Fruit fly (Drosophila melanogaster) whole organism, prepupa: ENCODE measurements around the gene CG6163.

Experiments used
- CG10631 ChIP-seq: fragments of 200-800 bp; sonication (Bioruptor generic); optimal IDR thresholded peaks from 2 replicates; lab custom pipeline; 2016; ENCODE audit warnings: missing biosample characterization, missing genetic modification characterization
- CG11902 ChIP-seq: fragments of 200-800 bp; sonication (Bioruptor generic); optimal IDR thresholded peaks from 3 replicates; lab custom pipeline; 2016; ENCODE audit warnings: missing biosample characterization, missing genetic modification characterization
- CG1621 ChIP-seq: fragments of 200-800 bp; sonication (Bioruptor generic); optimal IDR thresholded peaks from 3 replicates; lab custom pipeline; 2018; ENCODE audit warnings: missing biosample characterization, mild to moderate bottlenecking, missing genetic modification characterization
- CG16779 ChIP-seq: fragments of 200-800 bp; sonication (Bioruptor generic); optimal IDR thresholded peaks from 3 replicates; lab custom pipeline; 2017; ENCODE audit warnings: missing biosample characterization, mild to moderate bottlenecking, missing genetic modification characterization
- CG3032 ChIP-seq: fragments of 200-800 bp; optimal IDR thresholded peaks from 2 replicates; lab custom pipeline; 2019; ENCODE audit warnings: missing biosample characterization, mild to moderate bottlenecking, missing genetic modification characterization, moderate library complexity
- CG31627 ChIP-seq: fragments of 200-800 bp; sonication (Bioruptor generic); optimal IDR thresholded peaks from 3 replicates; lab custom pipeline; 2016; ENCODE audit warnings: missing biosample characterization, missing genetic modification characterization
- CG34406 ChIP-seq: fragments of 200-800 bp; sonication (Bioruptor generic); optimal IDR thresholded peaks from 3 replicates; lab custom pipeline; 2016; ENCODE audit warnings: missing biosample characterization, missing genetic modification characterization
- CG3919 ChIP-seq: fragments of 200-800 bp; sonication (Bioruptor generic); optimal IDR thresholded peaks from 3 replicates; lab custom pipeline; 2016; ENCODE audit warnings: missing biosample characterization, missing genetic modification characterization
- CG6276 ChIP-seq: fragments of 200-800 bp; sonication (Bioruptor generic); optimal IDR thresholded peaks from 2 replicates; lab custom pipeline; 2017; ENCODE audit warnings: missing biosample characterization, mild to moderate bottlenecking, missing genetic modification characterization
- CG6808 ChIP-seq: fragments of 200-800 bp; sonication (Bioruptor generic); optimal IDR thresholded peaks from 3 replicates; lab custom pipeline; 2017; ENCODE audit warnings: missing biosample characterization, missing genetic modification characterization, mild to moderate bottlenecking, moderate library complexity, missing genetic modification reagents
- CG6854 ChIP-seq: fragments of 200-800 bp; sonication (Bioruptor generic); optimal IDR thresholded peaks from 2 replicates; lab custom pipeline; 2017; ENCODE audit warnings: missing biosample characterization, mild to moderate bottlenecking, missing genetic modification characterization
- CG7368 ChIP-seq: fragments of 200-800 bp; sonication (Bioruptor generic); optimal IDR thresholded peaks from 3 replicates; lab custom pipeline; 2016; ENCODE audit warnings: missing biosample characterization, missing genetic modification characterization
- CG8119 ChIP-seq: fragments of 200-800 bp; sonication (Bioruptor generic); IDR thresholded peaks from 3 replicates; pipeline ENCODE4 v1.3.6; 2022; ENCODE audit warnings: missing biosample characterization, missing genetic modification characterization
- CG8319 ChIP-seq: fragments of 200-800 bp; sonication (Bioruptor generic); optimal IDR thresholded peaks from 3 replicates; lab custom pipeline; 2016; ENCODE audit warnings: missing biosample characterization, missing genetic modification characterization
- CG8632 ChIP-seq: fragments of 200-800 bp; sonication (Bioruptor generic); optimal IDR thresholded peaks from 3 replicates; lab custom pipeline; 2016; ENCODE audit warnings: missing biosample characterization, missing genetic modification characterization
- CG9139 ChIP-seq: fragments of 200-800 bp; sonication (Bioruptor generic); optimal IDR thresholded peaks from 3 replicates; lab custom pipeline; 2017; ENCODE audit warnings: missing biosample characterization, mild to moderate bottlenecking, missing genetic modification characterization
- Eip75B ChIP-seq: fragments of 200-800 bp; sonication (Bioruptor generic); optimal IDR thresholded peaks from 3 replicates; lab custom pipeline; 2016; ENCODE audit warnings: missing biosample characterization, missing genetic modification characterization
- Eip78C ChIP-seq: fragments of 200-800 bp; sonication (Bioruptor generic); peaks from one replicate; lab custom pipeline; 2016; ENCODE audit warnings: missing biosample characterization, missing genetic modification characterization
- Eip93F ChIP-seq: fragments of 200-800 bp; sonication (Bioruptor generic); optimal IDR thresholded peaks from 2 replicates; lab custom pipeline; 2016; ENCODE audit warnings: missing biosample characterization, mild to moderate bottlenecking, missing genetic modification characterization
- Ets21C ChIP-seq: fragments of 200-800 bp; sonication (Bioruptor generic); optimal IDR thresholded peaks from 3 replicates; lab custom pipeline; 2016; ENCODE audit warnings: missing biosample characterization, missing genetic modification characterization
- Ets96B ChIP-seq: fragments of 200-800 bp; optimal IDR thresholded peaks from 2 replicates; lab custom pipeline; 2019; ENCODE audit warnings: missing biosample characterization, mild to moderate bottlenecking, missing genetic modification characterization, moderate library complexity
- Hr38 ChIP-seq: sonication (Bioruptor generic); optimal IDR thresholded peaks from 2 replicates; lab custom pipeline; 2016; ENCODE audit warnings: missing biosample characterization, missing genetic modification characterization
- Hr39 ChIP-seq: fragments of 200-800 bp; sonication (Bioruptor generic); optimal IDR thresholded peaks from 2 replicates; lab custom pipeline; 2016; ENCODE audit warnings: missing biosample characterization, missing genetic modification characterization
- Hr4 ChIP-seq: fragments of 200-800 bp; sonication (Bioruptor generic); optimal IDR thresholded peaks from 3 replicates; lab custom pipeline; 2016; ENCODE audit warnings: missing biosample characterization, missing genetic modification characterization
- Lpt ChIP-seq: fragments of 200-800 bp; sonication (Bioruptor generic); optimal IDR thresholded peaks from 3 replicates; lab custom pipeline; 2016; ENCODE audit warnings: missing biosample characterization, missing genetic modification characterization
- Met ChIP-seq: fragments of 200-800 bp; sonication (Bioruptor generic); optimal IDR thresholded peaks from 3 replicates; lab custom pipeline; 2016; ENCODE audit warnings: missing biosample characterization, missing genetic modification characterization
- Smox ChIP-seq: fragments of 200-800 bp; sonication (Bioruptor generic); optimal IDR thresholded peaks from 3 replicates; lab custom pipeline; 2016; ENCODE audit warnings: missing biosample characterization, missing genetic modification characterization
- Sox102F ChIP-seq: fragments of 200-800 bp; sonication (Bioruptor generic); optimal IDR thresholded peaks from 2 replicates; lab custom pipeline; 2016; ENCODE audit warnings: missing biosample characterization, mild to moderate bottlenecking, missing genetic modification characterization
- Sox14 ChIP-seq: fragments of 200-800 bp; sonication (Bioruptor generic); optimal IDR thresholded peaks from 3 replicates; lab custom pipeline; 2016; ENCODE audit warnings: missing biosample characterization, missing genetic modification characterization
- achi ChIP-seq: fragments of 200-800 bp; sonication (Bioruptor generic); optimal IDR thresholded peaks from 3 replicates; lab custom pipeline; 2016; ENCODE audit warnings: missing biosample characterization, missing genetic modification characterization
- acj6 ChIP-seq: fragments of 200-800 bp; sonication (Bioruptor generic); optimal IDR thresholded peaks from 3 replicates; lab custom pipeline; 2016; ENCODE audit warnings: missing biosample characterization, missing genetic modification characterization
- dac ChIP-seq: fragments of 200-800 bp; sonication (Bioruptor generic); optimal IDR thresholded peaks from 2 replicates; lab custom pipeline; 2017; ENCODE audit warnings: missing biosample characterization, mild to moderate bottlenecking, missing genetic modification characterization
- dsx ChIP-seq: fragments of 200-800 bp; optimal IDR thresholded peaks from 3 replicates; lab custom pipeline; 2019; ENCODE audit warnings: missing biosample characterization, mild to moderate bottlenecking, missing genetic modification characterization, moderate library complexity; ENCODE audit not compliant: poor library complexity, severe bottlenecking
- esn ChIP-seq: fragments of 200-800 bp; sonication (Bioruptor generic); optimal IDR thresholded peaks from 2 replicates; lab custom pipeline; 2016; ENCODE audit warnings: missing biosample characterization, mild to moderate bottlenecking, missing genetic modification characterization, moderate library complexity
- fd85E ChIP-seq: fragments of 200-800 bp; sonication (Bioruptor generic); optimal IDR thresholded peaks from 3 replicates; lab custom pipeline; 2016; ENCODE audit warnings: missing biosample characterization, missing genetic modification characterization
- fkh ChIP-seq: fragments of 200-800 bp; sonication (Bioruptor generic); optimal IDR thresholded peaks from 3 replicates; lab custom pipeline; 2017; ENCODE audit warnings: missing biosample characterization, mild to moderate bottlenecking, missing genetic modification characterization, moderate library complexity
- lz ChIP-seq: fragments of 200-800 bp; sonication (Bioruptor generic); optimal IDR thresholded peaks from 3 replicates; lab custom pipeline; 2016; ENCODE audit warnings: missing biosample characterization, missing genetic modification characterization
- salr ChIP-seq, 2 experiments: fragments of 200-800 bp; sonication (Bioruptor generic); optimal IDR thresholded peaks; 3 replicates each; lab custom pipeline; 2016 to 2018; ENCODE audit warnings: missing biosample characterization in 2 of 2, missing genetic modification characterization in 2 of 2, mild to moderate bottlenecking in 1 of 2
- ss ChIP-seq, 2 experiments: fragments of 200-800 bp; sonication (Bioruptor generic); optimal IDR thresholded peaks; 2 replicates in 1 of 2; 3 replicates in 1 of 2; lab custom pipeline; 2017 to 2018; ENCODE audit warnings: mild to moderate bottlenecking in 2 of 2, missing biosample characterization in 2 of 2, missing genetic modification characterization in 2 of 2, moderate library complexity in 1 of 2
- svp ChIP-seq: fragments of 200-800 bp; sonication (Bioruptor generic); peaks from one replicate; lab custom pipeline; 2016; ENCODE audit warnings: missing biosample characterization, missing genetic modification characterization
- topi ChIP-seq: fragments of 200-800 bp; sonication (Bioruptor generic); optimal IDR thresholded peaks from 3 replicates; lab custom pipeline; 2016; ENCODE audit warnings: missing biosample characterization, missing genetic modification characterization

CG6163 gene

dm6 chr3L:11403542-11403941, 38.9 kb upstream of the CG6163 start (continued):
- TF ChIP-seq lz (GFP tag; lab: Kevin White, UChicago) (peak; percentile 46), CG16779 (tag; lab: Kevin White, UChicago) (no peak), Eip93F (GFP tag; lab: Kevin White, UChicago) (no peak), CG8632 (GFP tag; lab: Kevin White, UChicago) (peak; percentile 41), fkh (no peak), Smox (GFP tag; lab: Kevin White, UChicago) (peak; percentile 62), Lpt (GFP tag; lab: Kevin White, UChicago) (no peak), CG7368 (peak; percentile 5), Eip75B (peak; percentile 7), Hr39 (GFP tag; lab: Kevin White, UChicago) (peak; percentile 62), achi (GFP tag; lab: Kevin White, UChicago) (peak; percentile 25), CG10631 (no peak), CG6808 (GFP tag; lab: Kevin White, UChicago) (no peak), acj6 (GFP tag; lab: Kevin White, UChicago) (peak; percentile 2)
- TF ChIP-seq, all 60 proteins: peak for 28

DNA sequence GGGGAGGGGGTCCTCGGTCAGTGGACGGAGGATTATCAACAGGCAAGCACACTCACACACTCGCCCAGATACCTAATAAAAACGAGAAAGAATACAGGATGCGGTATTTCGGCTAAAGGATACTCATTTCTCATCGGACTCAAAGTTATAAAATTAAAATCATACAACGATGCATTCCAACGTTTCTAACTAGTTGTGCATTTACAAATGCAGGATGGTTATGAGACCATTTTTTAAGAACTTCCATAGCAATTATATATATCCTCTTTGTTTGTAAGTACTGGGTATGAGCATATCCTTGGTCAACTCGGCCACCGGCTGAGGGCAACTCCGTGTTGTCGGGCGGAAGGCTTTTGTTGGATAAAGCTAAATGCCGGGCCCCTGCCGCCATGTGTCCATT, 37.6 kb upstream of the CG6163 start:
- TF ChIP-seq CG31627 (GFP tag; lab: Kevin White, UChicago) (peak; percentile 6), Met (peak; percentile 12), svp (GFP tag; lab: Kevin White, UChicago) (peak; percentile 32), CG8632 (GFP tag; lab: Kevin White, UChicago) (no peak), Eip78C (peak; percentile 62), Hr39 (GFP tag; lab: Kevin White, UChicago) (no peak), CG8319 (GFP tag; lab: Kevin White, UChicago) (no peak), esn (peak; percentile 15), Hr38 (GFP tag; lab: Kevin White, UChicago) (no peak)

DNA sequence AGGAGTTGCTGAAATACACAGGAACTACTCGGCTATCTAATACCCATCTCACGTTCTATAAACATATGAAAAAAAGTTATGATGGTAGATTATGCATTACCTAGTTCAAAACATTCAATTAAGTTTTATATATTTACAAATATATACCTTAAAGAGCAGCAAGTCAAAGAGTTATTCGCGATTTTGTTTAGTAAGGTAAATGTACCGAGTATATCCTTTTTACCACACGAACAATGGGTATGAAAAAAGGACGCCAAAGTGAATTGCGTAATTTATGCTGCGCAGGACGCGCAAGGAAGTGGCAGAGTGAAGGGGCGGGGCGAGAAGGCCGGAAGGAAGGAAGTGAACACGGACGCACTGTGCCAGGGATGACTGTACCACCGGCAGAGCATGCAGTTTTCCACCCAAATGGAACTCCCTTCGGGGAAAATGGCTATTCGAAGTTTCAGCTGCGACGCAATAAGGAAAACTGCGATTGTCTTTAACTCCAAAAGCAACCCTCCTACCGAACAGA, 36.0 kb upstream of the CG6163 start:
- no peak for TF ChIP-seq CG3032
- TF ChIP-seq Eip78C = peak; percentile 39
- peak; percentile 0 for TF ChIP-seq svp (GFP tag; lab: Kevin White, UChicago)

DNA sequence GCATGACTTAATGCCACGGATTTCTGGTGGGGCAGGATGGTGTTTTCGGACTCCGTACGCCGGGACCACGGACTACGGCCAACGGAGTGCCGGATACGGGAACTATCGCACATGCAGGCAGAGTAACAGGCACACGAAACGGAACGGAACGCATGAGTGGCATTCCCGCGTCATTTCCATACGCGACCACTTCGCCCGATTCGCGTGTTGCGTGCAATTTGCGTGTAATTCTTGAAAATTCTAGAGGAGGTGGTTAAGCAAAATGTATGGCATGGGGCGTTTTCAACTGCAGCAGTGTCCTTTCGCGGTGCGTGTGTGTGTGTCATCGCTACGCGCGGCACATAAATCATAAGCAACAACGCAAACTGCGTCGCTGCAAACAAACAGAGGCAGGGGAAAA, 35.6 kb upstream of the CG6163 start:
- TF ChIP-seq fkh = no peak
- TF ChIP-seq Ets21C (GFP tag; lab: Kevin White, UChicago) = no peak
- peak; percentile 19 for TF ChIP-seq CG1621 (tag; lab: Kevin White, UChicago)
- TF ChIP-seq dsx (GFP tag; lab: Kevin White, UChicago) = no peak
- TF ChIP-seq ss (GFP tag; optimal IDR thresholded peaks at IDR 0.05; lab: Kevin White, UChicago) = peak in 1 of 2 experiments; percentile 86
- TF ChIP-seq salr (GFP tag; optimal IDR thresholded peaks at IDR 0.05; lab: Kevin White, UChicago) = no peak
- no peak for TF ChIP-seq Hr38 (GFP tag; lab: Kevin White, UChicago)

DNA sequence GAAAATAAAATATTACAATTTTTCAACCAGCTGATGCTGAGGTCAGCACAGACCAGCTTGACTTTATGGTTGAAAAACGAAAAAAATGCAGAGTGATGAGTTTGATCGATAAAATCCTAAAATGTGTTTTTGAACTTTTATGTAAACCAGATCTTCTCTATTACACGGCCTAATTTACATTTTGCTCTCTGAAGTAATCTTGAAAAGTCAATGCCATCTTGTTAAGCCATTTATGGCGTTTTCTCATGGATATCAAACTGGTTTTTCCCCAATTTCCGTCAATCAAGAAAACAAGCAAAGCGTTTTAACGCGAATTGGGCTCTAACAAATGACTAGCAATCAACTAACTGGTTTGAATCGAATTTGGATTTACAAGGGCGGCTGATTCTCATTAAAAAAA, 34.8 kb upstream of the CG6163 start:
- no peak for TF ChIP-seq CG6808 (GFP tag; lab: Kevin White, UChicago)
- no peak for TF ChIP-seq dac (GFP tag; lab: Kevin White, UChicago)

DNA sequence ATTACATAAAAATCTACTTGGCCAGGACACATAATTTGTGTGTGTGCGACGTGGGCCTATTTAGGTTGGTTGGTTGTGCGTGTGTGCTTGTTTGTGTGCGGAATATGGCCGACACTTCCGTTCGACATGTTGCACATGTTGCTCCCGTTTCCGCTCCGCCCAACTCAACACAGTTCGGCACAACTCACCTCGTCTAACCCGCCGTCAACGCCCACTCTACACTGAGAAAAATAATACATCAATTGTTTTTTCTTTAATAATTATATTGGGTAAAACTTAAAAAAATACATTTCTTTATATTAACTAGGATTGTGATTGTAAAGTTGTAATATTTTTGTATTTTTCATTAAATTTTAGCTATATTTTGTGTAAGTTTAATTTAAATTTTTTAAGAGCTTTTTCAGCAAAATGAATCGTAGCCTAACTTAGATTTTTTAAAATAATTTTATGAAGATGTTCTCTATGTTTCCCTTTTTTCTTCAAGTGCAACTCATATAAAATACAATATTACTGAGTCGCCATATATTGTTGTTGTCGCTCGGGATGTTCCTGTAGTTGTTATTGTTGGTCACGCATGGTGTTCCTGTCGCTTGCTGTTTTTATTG, 33.9 kb upstream of the CG6163 start:
- TF ChIP-seq topi (GFP tag; lab: Kevin White, UChicago) = no peak
- TF ChIP-seq CG8119 = no peak
- peak; percentile 24 for TF ChIP-seq achi (GFP tag; lab: Kevin White, UChicago)
- TF ChIP-seq CG6854 (GFP tag; lab: Kevin White, UChicago) = no peak
- TF ChIP-seq CG6276 (GFP tag; lab: Kevin White, UChicago) = no peak
- no peak for TF ChIP-seq CG11902 (GFP tag; lab: Kevin White, UChicago)
- no peak for TF ChIP-seq Sox102F (GFP tag; lab: Kevin White, UChicago)
- no peak for TF ChIP-seq Sox14 (GFP tag; lab: Kevin White, UChicago)
- TF ChIP-seq Smox (GFP tag; lab: Kevin White, UChicago) = no peak
- TF ChIP-seq CG16779 (tag; lab: Kevin White, UChicago) = no peak
- peak; percentile 32 for TF ChIP-seq Ets96B (tag; lab: Kevin White, UChicago)
- TF ChIP-seq Hr4 (GFP tag; lab: Kevin White, UChicago) = no peak
- TF ChIP-seq CG3032 = peak; percentile 14
- TF ChIP-seq salr (GFP tag; optimal IDR thresholded peaks at IDR 0.05; lab: Kevin White, UChicago) = no peak
- peak; percentile 8 for TF ChIP-seq Eip75B
- TF ChIP-seq CG6808 (GFP tag; lab: Kevin White, UChicago) = peak; percentile 8
- no peak for TF ChIP-seq CG9139
- no peak for TF ChIP-seq fd85E (GFP tag; lab: Kevin White, UChicago)
- TF ChIP-seq CG34406 (GFP tag; lab: Kevin White, UChicago) = peak; percentile 4
- no peak for TF ChIP-seq CG3919 (GFP tag; lab: Kevin White, UChicago)
